Worm (Caenorhabditis elegans): ENCODE results near the gene his-63.

- TF ChIP-seq hmbx-1 (tag; optimal IDR thresholded peaks at IDR 0.05) (no peak), hmg-4 (GFP tag; optimal IDR thresholded peaks at IDR 0.05) (no peak), tra-4 (tag; optimal IDR thresholded peaks at IDR 0.05) (no peak)
Measured at ce11 chrIV:11394243-11394642, 12.4 kb downstream of the his-63 start, which contains the start of gene tag-89.
